Worm (Caenorhabditis elegans): ENCODE data around the gene lrx-1.

Gene lrx-1

DNA sequence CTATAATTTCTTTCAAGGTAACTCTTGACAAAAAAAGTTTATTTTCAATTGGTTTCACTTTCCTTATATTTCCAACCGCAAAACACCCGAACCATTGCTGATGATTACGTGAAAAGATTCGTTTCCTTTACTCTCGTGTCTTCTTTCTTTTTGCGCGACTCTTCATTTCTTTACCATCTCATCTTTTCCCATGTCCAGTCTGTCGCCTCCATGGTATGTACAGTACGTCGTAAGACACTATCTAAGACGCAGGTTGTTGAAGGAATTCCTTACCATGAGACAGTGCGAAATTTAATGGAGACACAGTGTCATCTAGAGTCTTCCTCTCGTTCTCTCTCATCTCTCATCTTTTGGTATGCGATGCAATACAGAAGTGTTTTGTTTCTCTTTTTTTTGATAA, 47.8 kb downstream of the lrx-1 start (continued):
- TF ChIP-seq lin-13 (GFP tag; optimal IDR thresholded peaks at IDR 0.05) (no peak), cey-2 (tag; optimal IDR thresholded peaks at IDR 0.05; ENCODE audit: borderline replicate concordance, insufficient read depth) (peak; percentile 46), F49E8.2 (tag; optimal IDR thresholded peaks at IDR 0.05; ENCODE audit: borderline replicate concordance) (no peak), F26F4.8 (GFP tag; conservative IDR thresholded peaks at IDR 0.05) (no peak), daf-16 (GFP tag; optimal IDR thresholded peaks at IDR 0.05) (no peak), daf-16 (tag; optimal IDR thresholded peaks at IDR 0.05) (peak; percentile 65), nhr-6 (tag; optimal IDR thresholded peaks at IDR 0.05) (peak; percentile 98), hlh-11 (tag; optimal IDR thresholded peaks at IDR 0.05) (peak; percentile 84), Y5F2A.4 (GFP tag; optimal IDR thresholded peaks at IDR 0.05) (no peak), mdl-1 (tag; optimal IDR thresholded peaks at IDR 0.05) (peak in 1 of 2 experiments; percentile 84), ces-1 (GFP tag; optimal IDR thresholded peaks at IDR 0.05) (no peak), dve-1 (tag; optimal IDR thresholded peaks at IDR 0.05; ENCODE audit: insufficient read depth) (peak; percentile 87), nhr-48 (tag; optimal IDR thresholded peaks at IDR 0.05) (peak; percentile 36), snpc-4 (tag; optimal IDR thresholded peaks at IDR 0.05) (no peak), ceh-32 (tag; optimal IDR thresholded peaks at IDR 0.05; ENCODE audit: poor library complexity) (no peak)

DNA sequence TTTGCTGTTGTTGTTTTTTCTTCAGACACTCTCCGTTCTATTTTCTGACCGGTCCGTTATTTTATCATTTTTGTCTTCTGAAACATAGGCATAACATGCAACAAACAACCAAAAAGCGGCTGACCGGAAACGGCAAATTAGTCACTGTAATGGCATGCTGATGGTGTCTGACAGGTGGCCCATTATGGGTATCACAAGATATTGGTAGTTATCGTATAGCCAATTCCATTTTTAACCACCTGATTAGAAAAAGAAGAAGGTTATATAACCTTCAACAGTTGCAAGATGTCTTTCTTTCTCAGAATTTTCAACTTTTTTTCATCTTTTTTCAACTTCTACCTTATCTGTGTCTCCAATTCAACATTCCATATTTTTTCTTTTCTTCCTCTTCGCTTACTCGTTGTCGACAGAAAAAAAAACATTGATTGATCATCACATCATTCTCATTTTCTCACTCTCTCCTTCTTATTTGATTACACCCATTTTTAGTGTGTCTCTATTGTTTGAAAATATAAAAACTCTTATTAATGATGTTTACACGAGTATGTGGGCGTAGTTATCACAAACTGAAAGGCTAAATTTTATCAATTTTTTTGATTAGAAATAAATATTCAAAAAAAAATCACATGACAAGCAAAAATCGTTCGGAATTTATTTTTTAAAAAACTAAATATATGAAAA, 48.5 kb downstream of the lrx-1 start:
- TF ChIP-seq pqm-1 (tag; optimal IDR thresholded peaks at IDR 0.05) (peak; percentile 53), ceh-28 (tag; optimal IDR thresholded peaks at IDR 0.05) (no peak), ceh-62 (tag; optimal IDR thresholded peaks at IDR 0.05) (no peak), nhr-28 (tag; optimal IDR thresholded peaks at IDR 0.05) (peak; percentile 48), mep-1 (tag; optimal IDR thresholded peaks at IDR 0.05) (peak; percentile 32), daf-16 (GFP tag; optimal IDR thresholded peaks at IDR 0.05) (no peak), daf-16 (tag; optimal IDR thresholded peaks at IDR 0.05) (peak; percentile 90), lin-1 (GFP tag; IDR thresholded peaks at IDR 0.05) (no peak), cey-2 (tag; optimal IDR thresholded peaks at IDR 0.05; ENCODE audit: borderline replicate concordance, insufficient read depth) (peak; percentile 64), lsy-2 (tag; optimal IDR thresholded peaks at IDR 0.05) (peak in 1 of 2 experiments; percentile 31), nhr-6 (tag; optimal IDR thresholded peaks at IDR 0.05) (peak; percentile 64), ztf-11 (tag; optimal IDR thresholded peaks at IDR 0.05) (no peak), ces-1 (GFP tag; optimal IDR thresholded peaks at IDR 0.05) (no peak), hlh-30 (tag; optimal IDR thresholded peaks at IDR 0.05; ENCODE audit: insufficient read depth) (peak; percentile 53), dve-1 (tag; optimal IDR thresholded peaks at IDR 0.05; ENCODE audit: insufficient read depth) (peak; percentile 70), ceh-82 (tag; optimal IDR thresholded peaks at IDR 0.05) (no peak), unc-62 (GFP tag; optimal IDR thresholded peaks at IDR 0.05 in 1 of 2) (peak in 1 of 2 experiments; percentile 85), unc-62 (tag; optimal IDR thresholded peaks at IDR 0.05) (no peak), nhr-77 (tag; optimal IDR thresholded peaks at IDR 0.05) (no peak)

- peak; percentile 84 for TF ChIP-seq hlh-30 (tag; optimal IDR thresholded peaks at IDR 0.05; ENCODE audit: insufficient read depth)
- no peak for TF ChIP-seq attf-4 (tag; optimal IDR thresholded peaks at IDR 0.05)
- TF ChIP-seq dmd-8 (GFP tag; IDR thresholded peaks at IDR 0.05) = no peak
- TF ChIP-seq daf-12 (tag; optimal IDR thresholded peaks at IDR 0.05) = no peak
- TF ChIP-seq sdz-12 (GFP tag; optimal IDR thresholded peaks at IDR 0.05) = no peak
- no peak for TF ChIP-seq nhr-102 (tag; optimal IDR thresholded peaks at IDR 0.05)
- TF ChIP-seq zip-2 (tag; optimal IDR thresholded peaks at IDR 0.05) = no peak
- no peak for TF ChIP-seq F10B5.3 (tag; optimal IDR thresholded peaks at IDR 0.05)
- no peak for TF ChIP-seq snpc-1.2 (GFP tag; IDR thresholded peaks at IDR 0.05)
- TF ChIP-seq dve-1 (tag; optimal IDR thresholded peaks at IDR 0.05; ENCODE audit: insufficient read depth) = peak; percentile 57
- TF ChIP-seq ceh-32 (tag; optimal IDR thresholded peaks at IDR 0.05; ENCODE audit: poor library complexity) = no peak
- no peak for TF ChIP-seq nhr-76 (tag; optimal IDR thresholded peaks at IDR 0.05)
- TF ChIP-seq unc-39 (tag; optimal IDR thresholded peaks at IDR 0.05) = no peak
- no peak for TF ChIP-seq spr-1 (tag; optimal IDR thresholded peaks at IDR 0.05)
- TF ChIP-seq nhr-48 (tag; optimal IDR thresholded peaks at IDR 0.05) = peak; percentile 26
- no peak for TF ChIP-seq dpl-1 (GFP tag; optimal IDR thresholded peaks at IDR 0.05)
- TF ChIP-seq ama-1 (optimal IDR thresholded peaks at IDR 0.05) = no peak
- peak; percentile 37 for TF ChIP-seq mep-1 (tag; optimal IDR thresholded peaks at IDR 0.05)
- no peak for TF ChIP-seq snpc-4 (tag; optimal IDR thresholded peaks at IDR 0.05)
- TF ChIP-seq T26A8.4 (GFP tag; IDR thresholded peaks at IDR 0.05) = no peak
- no peak for TF ChIP-seq lin-39 (tag; optimal IDR thresholded peaks at IDR 0.05)
- TF ChIP-seq mdt-29 (GFP tag; IDR thresholded peaks at IDR 0.05) = peak; percentile 64
- no peak for TF ChIP-seq arid-1 (GFP tag; conservative IDR thresholded peaks at IDR 0.05)
- no peak for TF ChIP-seq ZK337.2 (GFP tag; IDR thresholded peaks at IDR 0.05)
- TF ChIP-seq dmd-6 (GFP tag; IDR thresholded peaks at IDR 0.05) = peak; percentile 54
These were observed 49.7 kb downstream of the lrx-1 start, which contains the start of the genes frm-7 and F55C5.17 for ce11 chrV:12301985-12302591. TSS of gene frm-7 (plus strand) at chrV:12302484. TSS of gene F55C5.17 (plus strand) at chrV:12302541.
